Worm (Caenorhabditis elegans) whole organism, L3 larva: ENCODE measurements around the gene Y55F3AM.5.

Experiments used
- aly-2 ChIP-seq: fragments of 150-350 bp; optimal IDR thresholded peaks from 2 replicates; lab custom pipeline; 2014; ENCODE audit warnings: missing biosample characterization, missing genetic modification characterization
- ama-1 ChIP-seq: fragments of 150-350 bp; optimal IDR thresholded peaks from 2 replicates; lab custom pipeline; 2018
- nhr-11 ChIP-seq: fragments of 150-350 bp; optimal IDR thresholded peaks from 2 replicates; lab custom pipeline; 2014; ENCODE audit warnings: missing biosample characterization, missing genetic modification characterization
- nhr-23 ChIP-seq: fragments of 150-350 bp; optimal IDR thresholded peaks from 2 replicates; lab custom pipeline; 2014; ENCODE audit warnings: missing biosample characterization, missing genetic modification reagents, missing genetic modification characterization
- snpc-4 ChIP-seq: fragments of 150-350 bp; optimal IDR thresholded peaks from 2 replicates; lab custom pipeline; 2014; ENCODE audit warnings: missing biosample characterization, missing genetic modification characterization
- unc-62 ChIP-seq: fragments of 150-350 bp; sonication (generic microtip); optimal IDR thresholded peaks from 4 replicates; lab custom pipeline; 2014; ENCODE audit warnings: missing biosample characterization, missing genetic modification reagents, missing genetic modification characterization

- no peak for TF ChIP-seq nhr-11 (tag; lab: Kevin White, UChicago)
- no peak for TF ChIP-seq aly-2 (tag; lab: Kevin White, UChicago)
- TF ChIP-seq unc-62 (GFP tag; lab: Kevin White, UChicago), result no peak
- TF ChIP-seq nhr-23 (tag; lab: Kevin White, UChicago), result no peak
- no peak for TF ChIP-seq snpc-4 (tag; lab: Kevin White, UChicago)
- TF ChIP-seq ama-1, result no peak
Observed at ce11 chrIV:1045683-1046082, 46.7 kb downstream of the Y55F3AM.5 start, which contains the start of gene srx-12.
